Worm (Caenorhabditis elegans) whole organism, early embryonic: ENCODE results near the gene slc-17.3.

Experiments
- aly-1 ChIP-seq: sonication (generic microtip); optimal IDR thresholded peaks from 2 replicates; lab custom pipeline; 2016; ENCODE audit warnings: missing genetic modification characterization, missing compliant biosample characterization
- ama-1 ChIP-seq: fragments of 150-350 bp; optimal IDR thresholded peaks from 2 replicates; lab custom pipeline; 2014
- ceh-36 ChIP-seq: sonication (generic microtip); optimal IDR thresholded peaks from 2 replicates; lab custom pipeline; 2016; ENCODE audit warnings: missing genetic modification characterization, inconsistent platforms, missing compliant biosample characterization
- flt-1 ChIP-seq: fragments of 200-800 bp; sonication (Bioruptor generic); IDR thresholded peaks from 2 replicates; pipeline ENCODE4 v1.3.6; 2022; ENCODE audit warnings: missing genetic modification characterization, missing compliant biosample characterization
- hmbx-1 ChIP-seq: sonication (generic microtip); optimal IDR thresholded peaks from 2 replicates; lab custom pipeline; 2016; ENCODE audit warnings: mild to moderate bottlenecking, missing genetic modification characterization, missing compliant biosample characterization
- scrt-1 ChIP-seq: fragments of 200-800 bp; sonication (Bioruptor generic); IDR thresholded peaks from 2 replicates; pipeline ENCODE4 v1.3.6; 2022; ENCODE audit warnings: missing genetic modification characterization, missing compliant biosample characterization
- sea-1 ChIP-seq: fragments of 200-800 bp; sonication (Bioruptor generic); conservative IDR thresholded peaks from 2 replicates; pipeline ENCODE4 v1.3.6; 2022; ENCODE audit warnings: missing genetic modification characterization, missing compliant biosample characterization
- tbx-37 ChIP-seq: fragments of 200-800 bp; sonication (Bioruptor generic); conservative IDR thresholded peaks from 2 replicates; pipeline ENCODE4 v1.3.6; 2022; ENCODE audit warnings: missing genetic modification reagents, missing genetic modification characterization, missing compliant biosample characterization
- tra-4 ChIP-seq: sonication (generic microtip); optimal IDR thresholded peaks from 2 replicates; lab custom pipeline; 2017; ENCODE audit warnings: missing genetic modification characterization, missing compliant biosample characterization

Gene slc-17.3

DNA sequence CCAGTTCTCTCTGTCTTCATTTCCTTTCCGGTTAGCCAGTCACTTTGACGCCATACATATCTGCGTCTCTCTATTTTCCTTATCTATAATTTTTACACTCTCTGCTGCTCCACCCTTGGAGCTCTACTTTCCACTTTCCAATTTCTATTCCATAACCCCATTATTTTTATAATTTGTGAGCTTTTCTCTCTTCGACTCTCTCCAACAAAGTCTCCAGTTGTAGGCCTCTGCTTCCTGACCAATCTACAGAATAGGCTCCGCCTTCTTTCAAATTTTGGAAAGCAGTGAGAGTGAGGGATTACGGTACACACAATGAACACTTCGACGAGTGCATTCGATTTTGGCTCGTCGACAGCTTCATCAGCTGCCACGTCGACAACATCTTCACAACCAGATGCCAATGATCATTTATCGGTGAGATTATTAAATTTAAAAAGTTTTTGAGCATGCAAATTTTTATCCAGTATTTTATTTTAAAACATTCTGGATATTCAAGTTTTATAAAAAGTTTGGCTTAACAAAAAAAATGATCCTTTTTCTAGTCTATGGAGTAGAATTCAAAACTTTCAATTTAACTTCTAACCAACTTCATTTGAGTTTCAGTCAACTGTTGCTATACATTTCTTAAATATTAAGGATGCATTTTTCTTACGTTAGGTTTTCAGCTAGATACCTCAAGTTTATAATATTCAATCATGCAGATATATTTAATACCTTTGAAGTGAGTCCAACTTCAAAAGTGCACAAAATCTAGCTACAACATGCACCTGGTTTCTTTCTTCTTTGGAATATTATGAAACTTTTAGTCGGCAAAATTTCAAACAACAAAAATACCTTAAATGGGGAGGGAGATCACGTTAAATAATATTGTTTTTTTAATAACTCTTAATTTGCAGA lies 50.7 kb downstream of the slc-17.3 start, which contains the start of gene egl-5:
Gene egl-5, plus strand, starts transcription at position 216 of the 897 bp plus-strand sequence.
- TF ChIP-seq tra-4 (tag; lab: Kevin White, UChicago) (no peak), aly-1 (tag; lab: Kevin White, UChicago) (no peak), ama-1 (lab: Kevin White, UChicago) (no peak), hmbx-1 (tag; lab: Kevin White, UChicago) (no peak), ceh-36 (tag; lab: Kevin White, UChicago) (no peak), tbx-37 (GFP tag; lab: Robert Waterston, UW) (no peak), scrt-1 (GFP tag; lab: Robert Waterston, UW) (no peak), sea-1 (GFP tag; lab: Robert Waterston, UW) (no peak), flt-1 (GFP tag; lab: Robert Waterston, UW) (no peak)
